Worm (Caenorhabditis elegans) whole organism, L4 larva: Measurements from ENCODE around the gene sek-1.

Experiments
- aly-2 ChIP-seq: sonication (generic microtip); optimal IDR thresholded peaks from 2 replicates; lab custom pipeline; 2018; ENCODE audit warnings: missing biosample characterization, missing genetic modification characterization
- ces-1 ChIP-seq: fragments of 150-350 bp; sonication (generic microtip); optimal IDR thresholded peaks from 4 replicates; lab custom pipeline; 2014; ENCODE audit warnings: missing biosample characterization, missing genetic modification reagents, missing genetic modification characterization
- nhr-11 ChIP-seq: fragments of 150-350 bp; optimal IDR thresholded peaks from 2 replicates; lab custom pipeline; 2014; ENCODE audit warnings: missing biosample characterization, missing genetic modification characterization
- snpc-4 ChIP-seq: fragments of 150-350 bp; optimal IDR thresholded peaks from 2 replicates; lab custom pipeline; 2014; ENCODE audit warnings: missing biosample characterization, missing genetic modification characterization
- unc-39 ChIP-seq: sonication (generic microtip); optimal IDR thresholded peaks from 2 replicates; lab custom pipeline; 2017; ENCODE audit warnings: missing biosample characterization, missing genetic modification characterization

ce11 chrX:7779527-7780033, 37.0 kb upstream of the sek-1 start, which contains the start of gene ZK154.1:
- TF ChIP-seq ces-1 (GFP tag; lab: Kevin White, UChicago): no peak
- no peak for TF ChIP-seq snpc-4
- TF ChIP-seq aly-2 (tag; lab: Kevin White, UChicago): no peak
- no peak for TF ChIP-seq unc-39 (tag; lab: Kevin White, UChicago)
- TF ChIP-seq nhr-11 (tag; lab: Kevin White, UChicago): no peak
